Worm (Caenorhabditis elegans) whole organism, young adult: Measurements from ENCODE around the gene T02H6.7.
A peak's percentile ranks its signal among the peaks of the same experiment; 100 is the strongest.

ENCODE experiments used
- C17E4.6 ChIP-seq: fragments of 200-800 bp; sonication (Bioruptor generic); IDR thresholded peaks from 2 replicates; pipeline ENCODE4 v1.3.6; 2022; ENCODE audit warnings: missing genetic modification reagents, missing genetic modification characterization, missing compliant biosample characterization
- F10E7.11 ChIP-seq: sonication (generic microtip); optimal IDR thresholded peaks from 2 replicates; lab custom pipeline; 2017; ENCODE audit warnings: mild to moderate bottlenecking, missing genetic modification characterization, moderate library complexity, missing compliant biosample characterization
- F23B12.7 ChIP-seq: sonication (generic microtip); optimal IDR thresholded peaks from 2 replicates; lab custom pipeline; 2017; ENCODE audit warnings: missing genetic modification characterization, mild to moderate bottlenecking, missing compliant biosample characterization, antibody characterized with exemption, moderate library complexity; ENCODE audit not compliant: insufficient read depth
- F37B4.10 ChIP-seq: fragments of 200-800 bp; sonication (Bioruptor generic); IDR thresholded peaks from 2 replicates; pipeline ENCODE4 v1.3.6; 2022; ENCODE audit warnings: missing genetic modification characterization, missing compliant biosample characterization
- F57A8.1 ChIP-seq: fragments of 200-800 bp; sonication (Bioruptor generic); optimal IDR thresholded peaks from 2 replicates; lab custom pipeline; 2018; ENCODE audit warnings: mild to moderate bottlenecking, missing genetic modification characterization, moderate library complexity, missing compliant biosample characterization
- K11D2.4 ChIP-seq: fragments of 200-800 bp; sonication (Bioruptor generic); IDR thresholded peaks from 2 replicates; pipeline ENCODE4 v1.3.6; 2022; ENCODE audit warnings: missing genetic modification reagents, missing genetic modification characterization, missing compliant biosample characterization
- T26A5.8 ChIP-seq: sonication (generic microtip); optimal IDR thresholded peaks from 2 replicates; lab custom pipeline; 2016; ENCODE audit warnings: missing genetic modification characterization, missing compliant biosample characterization
- Y53F4B.3 ChIP-seq: fragments of 200-800 bp; sonication (Bioruptor generic); IDR thresholded peaks from 2 replicates; pipeline ENCODE4 v1.3.6; 2022; ENCODE audit warnings: missing genetic modification reagents, missing genetic modification characterization, missing compliant biosample characterization
- Y53G8AR.9 ChIP-seq: fragments of 200-800 bp; sonication (Bioruptor generic); conservative IDR thresholded peaks from 2 replicates; pipeline ENCODE4 v1.3.6; 2022; ENCODE audit warnings: missing genetic modification reagents, missing genetic modification characterization, missing compliant biosample characterization
- Y56A3A.18 ChIP-seq: fragments of 200-800 bp; sonication (Bioruptor generic); IDR thresholded peaks from 2 replicates; pipeline ENCODE4 v1.3.6; 2022; ENCODE audit warnings: missing genetic modification reagents, missing genetic modification characterization, missing compliant biosample characterization
- Y95B8A.8 ChIP-seq: fragments of 200-800 bp; sonication (Bioruptor generic); IDR thresholded peaks from 2 replicates; pipeline ENCODE4 v1.3.6; 2022; ENCODE audit warnings: missing genetic modification reagents, missing genetic modification characterization, missing compliant biosample characterization
- attf-5 ChIP-seq: fragments of 200-800 bp; sonication (Bioruptor generic); optimal IDR thresholded peaks from 2 replicates; lab custom pipeline; 2018; ENCODE audit warnings: mild to moderate bottlenecking, missing genetic modification characterization, missing compliant biosample characterization
- ceh-100 ChIP-seq: fragments of 200-800 bp; sonication (Bioruptor generic); IDR thresholded peaks from 2 replicates; pipeline ENCODE4 v1.3.6; 2022; ENCODE audit warnings: missing genetic modification reagents, missing genetic modification characterization, missing compliant biosample characterization
- ceh-40 ChIP-seq: fragments of 200-800 bp; sonication (Bioruptor generic); IDR thresholded peaks from 2 replicates; pipeline ENCODE4 v1.3.6; 2022; ENCODE audit warnings: missing genetic modification characterization, missing compliant biosample characterization
- ceh-58 ChIP-seq: fragments of 200-800 bp; sonication (Bioruptor generic); IDR thresholded peaks from 2 replicates; pipeline ENCODE4 v1.3.6; 2022; ENCODE audit warnings: missing genetic modification characterization, missing compliant biosample characterization
- chd-7 ChIP-seq: sonication (generic microtip); optimal IDR thresholded peaks from 2 replicates; lab custom pipeline; 2016; ENCODE audit warnings: mild to moderate bottlenecking, missing genetic modification characterization, moderate library complexity, missing compliant biosample characterization
- egl-44 ChIP-seq: fragments of 200-800 bp; sonication (Bioruptor generic); IDR thresholded peaks from 2 replicates; pipeline ENCODE4 v1.3.6; 2022; ENCODE audit warnings: missing genetic modification reagents, missing genetic modification characterization, missing compliant biosample characterization
- gei-17 ChIP-seq: fragments of 200-800 bp; sonication (Bioruptor generic); optimal IDR thresholded peaks from 2 replicates; lab custom pipeline; 2018; ENCODE audit warnings: mild to moderate bottlenecking, missing genetic modification characterization, missing compliant biosample characterization
- hlh-12 ChIP-seq: sonication (generic microtip); optimal IDR thresholded peaks from 2 replicates; lab custom pipeline; 2016; ENCODE audit warnings: missing genetic modification characterization, missing compliant biosample characterization
- hmg-1.2 ChIP-seq: fragments of 200-800 bp; sonication (Bioruptor generic); IDR thresholded peaks from 2 replicates; pipeline ENCODE4 v1.3.6; 2022; ENCODE audit warnings: missing genetic modification reagents, missing genetic modification characterization, missing compliant biosample characterization
- hrde-1 ChIP-seq: sonication (generic microtip); optimal IDR thresholded peaks from 2 replicates; lab custom pipeline; 2016; ENCODE audit warnings: missing genetic modification characterization, mild to moderate bottlenecking, missing compliant biosample characterization, moderate library complexity, missing genotype, missing genetic modification reagents, borderline replicate concordance
- lin-26 ChIP-seq: fragments of 200-800 bp; sonication (Bioruptor generic); IDR thresholded peaks from 2 replicates; pipeline ENCODE4 v1.3.6; 2022; ENCODE audit warnings: missing genetic modification reagents, missing genetic modification characterization, missing compliant biosample characterization
- lin-54 ChIP-seq: fragments of 200-800 bp; sonication (Bioruptor generic); optimal IDR thresholded peaks from 2 replicates; lab custom pipeline; 2018; ENCODE audit warnings: mild to moderate bottlenecking, missing genetic modification characterization, missing compliant biosample characterization
- lsl-1 ChIP-seq: fragments of 200-800 bp; sonication (Bioruptor generic); optimal IDR thresholded peaks from 2 replicates; lab custom pipeline; 2018; ENCODE audit warnings: mild to moderate bottlenecking, missing genetic modification characterization, moderate library complexity, missing compliant biosample characterization
- mcd-1 ChIP-seq: fragments of 200-800 bp; sonication (Bioruptor generic); IDR thresholded peaks from 2 replicates; pipeline ENCODE4 v1.3.6; 2022; ENCODE audit warnings: missing genetic modification reagents, missing genetic modification characterization, missing compliant biosample characterization
- nhr-120 ChIP-seq: fragments of 200-800 bp; sonication (Bioruptor generic); IDR thresholded peaks from 2 replicates; pipeline ENCODE4 v1.3.6; 2022; ENCODE audit warnings: missing genetic modification characterization, missing compliant biosample characterization
- nhr-80 ChIP-seq: sonication (generic microtip); optimal IDR thresholded peaks from 2 replicates; lab custom pipeline; 2016; ENCODE audit warnings: missing genetic modification characterization, missing compliant biosample characterization
- repo-1 ChIP-seq: sonication (generic microtip); optimal IDR thresholded peaks from 2 replicates; lab custom pipeline; 2017; ENCODE audit warnings: mild to moderate bottlenecking, missing genetic modification characterization, missing compliant biosample characterization
- sdz-38 ChIP-seq: sonication (generic microtip); optimal IDR thresholded peaks from 2 replicates; lab custom pipeline; 2016; ENCODE audit warnings: missing genotype, missing genetic modification characterization, missing compliant biosample characterization
- sptf-2 ChIP-seq: fragments of 200-800 bp; sonication (Bioruptor generic); optimal IDR thresholded peaks from 2 replicates; lab custom pipeline; 2018; ENCODE audit warnings: mild to moderate bottlenecking, missing genetic modification characterization, missing compliant biosample characterization
- tbp1 ChIP-seq: fragments of 200-800 bp; sonication (Bioruptor generic); optimal IDR thresholded peaks from 2 replicates; lab custom pipeline; 2018; ENCODE audit warnings: mild to moderate bottlenecking, missing genetic modification characterization, missing compliant biosample characterization
- tbx-9 ChIP-seq: sonication (generic microtip); optimal IDR thresholded peaks from 2 replicates; lab custom pipeline; 2016; ENCODE audit warnings: borderline replicate concordance, missing genetic modification characterization, inconsistent platforms, missing compliant biosample characterization
- unc-130 ChIP-seq: sonication (generic microtip); optimal IDR thresholded peaks from 2 replicates; lab custom pipeline; 2016; ENCODE audit warnings: missing genetic modification reagents, missing genetic modification characterization, missing compliant biosample characterization
- unc-62 ChIP-seq: fragments of 150-350 bp; optimal IDR thresholded peaks from 2 replicates; lab custom pipeline; 2014; ENCODE audit warnings: missing biosample characterization, missing genetic modification reagents, missing genetic modification characterization
- ztf-18 ChIP-seq: sonication (generic microtip); optimal IDR thresholded peaks from 2 replicates; lab custom pipeline; 2016; ENCODE audit warnings: missing genotype, mild to moderate bottlenecking, missing genetic modification characterization, missing compliant biosample characterization
- ztf-26 ChIP-seq: sonication (generic microtip); optimal IDR thresholded peaks from 2 replicates; lab custom pipeline; 2017; ENCODE audit warnings: missing genetic modification characterization, missing compliant biosample characterization
- ztf-3 ChIP-seq: fragments of 200-800 bp; sonication (Bioruptor generic); optimal IDR thresholded peaks from 2 replicates; lab custom pipeline; 2018; ENCODE audit warnings: mild to moderate bottlenecking, missing genetic modification characterization, missing compliant biosample characterization

Gene T02H6.7

DNA sequence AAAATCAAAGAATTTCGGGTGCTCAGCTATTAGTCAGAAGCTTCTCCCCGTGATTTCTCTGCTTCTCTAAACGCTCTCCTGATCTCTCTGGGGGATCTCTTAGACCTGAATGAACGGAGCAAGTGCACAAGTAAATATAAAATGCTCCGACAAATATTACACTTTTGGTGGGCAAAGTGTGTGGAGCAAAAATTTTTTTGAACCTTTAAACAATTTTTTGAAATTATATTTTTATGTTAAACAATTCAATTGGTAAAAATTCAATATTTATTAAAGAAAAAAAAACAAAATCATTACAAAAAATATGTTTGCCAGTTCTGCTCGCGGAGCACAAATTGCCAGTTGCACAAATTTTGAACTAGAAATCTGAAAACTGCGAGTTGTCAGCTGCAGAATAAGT is 43.0 kb upstream of the T02H6.7 start, which contains the start of gene K07E8.6:
Gene K07E8.6, minus strand, starts transcription at position 101 of the 400 bp plus-strand sequence.
- TF ChIP-seq lin-54 (no peak), hlh-12 (tag; lab: Kevin White, UChicago) (no peak), Y95B8A.8 (GFP tag; lab: Robert Waterston, UW) (no peak), attf-5 (GFP tag; lab: Kevin White, UChicago) (no peak), hrde-1 (tag; lab: Kevin White, UChicago) (no peak), nhr-120 (GFP tag; lab: Robert Waterston, UW) (no peak), ztf-3 (GFP tag; lab: Kevin White, UChicago) (no peak), ztf-26 (tag; lab: Kevin White, UChicago) (no peak)

DNA sequence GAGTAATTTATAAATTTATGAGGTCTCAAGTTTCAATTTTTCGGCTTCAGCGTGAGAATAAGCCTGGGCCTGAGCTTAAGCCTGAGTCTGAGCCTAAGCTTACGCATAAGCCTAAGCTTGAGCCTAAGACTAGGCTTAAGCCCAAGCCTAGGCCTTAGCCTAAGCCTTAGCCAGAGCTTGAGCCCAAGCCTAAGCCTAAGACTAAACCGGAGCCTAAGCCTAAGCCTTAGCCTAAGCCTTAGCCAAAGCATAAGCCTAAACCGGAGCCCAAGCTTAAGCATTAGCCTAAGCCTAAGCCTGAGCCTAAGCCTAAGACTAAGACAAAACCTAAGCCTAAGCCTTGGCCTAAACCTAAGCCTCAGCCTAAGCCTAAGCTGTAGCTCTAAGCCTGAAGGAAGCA is 38.7 kb upstream of the T02H6.7 start:
- TF ChIP-seq ceh-100 (GFP tag; lab: Robert Waterston, UW) (no peak), Y95B8A.8 (GFP tag; lab: Robert Waterston, UW) (no peak), unc-130 (no peak), T26A5.8 (tag; lab: Kevin White, UChicago) (no peak), chd-7 (no peak), hrde-1 (tag; lab: Kevin White, UChicago) (no peak), F57A8.1 (GFP tag; lab: Kevin White, UChicago) (no peak), gei-17 (GFP tag; lab: Kevin White, UChicago) (no peak), Y53G8AR.9 (GFP tag; lab: Robert Waterston, UW) (no peak), egl-44 (no peak), tbx-9 (tag; lab: Kevin White, UChicago) (no peak)
- TF ChIP-seq, all 124 proteins: peak for 0

DNA sequence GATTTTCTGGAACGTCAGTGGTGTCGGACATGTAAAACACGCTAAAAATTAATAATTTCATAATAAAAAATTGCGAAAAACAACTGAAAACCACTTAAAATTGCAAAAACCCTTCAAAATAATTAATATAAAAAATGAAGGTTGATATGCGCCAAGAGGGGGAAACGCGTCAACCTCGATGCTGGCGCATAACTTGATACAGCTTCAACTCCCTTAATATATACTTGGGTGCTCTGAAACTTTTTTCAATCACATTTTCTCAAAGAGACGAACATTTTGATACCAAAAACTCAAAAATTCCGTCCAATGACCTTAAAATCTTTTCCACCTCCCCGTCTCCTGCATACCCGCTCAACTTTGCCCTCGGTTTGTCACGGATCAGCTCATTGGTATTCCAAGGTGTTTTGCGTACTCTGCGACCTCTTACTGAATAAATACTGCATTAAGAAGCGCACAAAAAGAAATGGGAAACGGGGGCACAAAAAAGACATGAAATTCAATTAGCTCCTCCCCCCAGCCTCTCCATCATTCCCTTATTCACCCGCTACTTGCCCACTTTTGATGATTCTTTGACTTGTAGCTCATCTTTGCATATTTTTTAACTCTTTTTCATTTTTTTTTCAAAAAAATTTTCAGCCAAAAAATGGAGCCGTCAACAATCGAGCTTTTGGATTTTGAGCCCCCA is 32.0 kb upstream of the T02H6.7 start, which contains the start of the genes K07E8.7 and frpr-14:
Gene K07E8.7, minus strand, starts transcription at position 47 of the 685 bp plus-strand sequence.
Gene frpr-14, plus strand, starts transcription at position 635 of the 685 bp plus-strand sequence.
- peak; percentile 92 for TF ChIP-seq ztf-18 (tag; lab: Kevin White, UChicago)
- peak; percentile 33 for TF ChIP-seq F23B12.7 (tag; lab: Kevin White, UChicago)
- peak; percentile 4 for TF ChIP-seq lsl-1 (GFP tag; lab: Kevin White, UChicago)
- TF ChIP-seq repo-1 = no peak
- TF ChIP-seq ceh-40 (GFP tag; lab: Robert Waterston, UW) = no peak
- TF ChIP-seq mcd-1 (GFP tag; lab: Robert Waterston, UW) = peak; percentile 54; the same call in 1 of the 2 replicates
- no peak for TF ChIP-seq tbp1 (GFP tag; lab: Kevin White, UChicago)
- TF ChIP-seq hmg-1.2 = 0 out of 2 replicates have a peak, but pooled peaks have one; percentile 18

DNA sequence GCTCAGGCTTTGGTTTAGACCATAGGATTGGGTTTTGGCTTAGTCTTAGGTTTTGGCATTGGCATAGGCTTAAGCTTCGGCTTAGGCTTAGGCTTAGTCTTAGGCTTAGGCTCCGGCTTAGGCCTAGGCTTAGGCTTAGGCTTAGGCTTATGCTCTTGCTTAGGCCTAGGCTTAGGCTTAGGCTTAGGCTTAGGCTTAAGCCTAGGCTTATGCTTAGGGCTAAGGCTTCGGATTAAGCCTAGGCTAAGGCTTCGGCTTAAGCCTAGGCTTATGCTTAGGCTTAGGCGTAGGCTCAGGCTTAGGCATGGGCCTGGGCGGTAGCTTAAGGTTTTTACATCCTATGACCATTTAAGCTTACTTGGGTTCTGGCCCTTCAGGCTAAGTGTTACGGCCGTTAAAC is 31.1 kb upstream of the T02H6.7 start:
- TF ChIP-seq Y56A3A.18 (GFP tag; lab: Robert Waterston, UW) (no peak), Y53F4B.3 (GFP tag; lab: Robert Waterston, UW) (no peak), F10E7.11 (tag; lab: Kevin White, UChicago) (no peak), chd-7 (no peak), unc-62 (GFP tag; lab: Kevin White, UChicago) (no peak), ceh-58 (GFP tag; lab: Robert Waterston, UW) (no peak), tbp1 (GFP tag; lab: Kevin White, UChicago) (no peak), ztf-3 (GFP tag; lab: Kevin White, UChicago) (no peak), lin-26 (GFP tag; lab: Robert Waterston, UW) (no peak), nhr-80 (tag; lab: Kevin White, UChicago) (no peak), F37B4.10 (GFP tag; lab: Robert Waterston, UW) (no peak), sptf-2 (no peak), K11D2.4 (no peak), hlh-12 (tag; lab: Kevin White, UChicago) (no peak), Y95B8A.8 (GFP tag; lab: Robert Waterston, UW) (no peak), C17E4.6 (GFP tag; lab: Robert Waterston, UW) (no peak), attf-5 (GFP tag; lab: Kevin White, UChicago) (no peak), sdz-38 (tag; lab: Kevin White, UChicago) (no peak)
